Worm (Caenorhabditis elegans) whole organism, L1 larva: ENCODE measurements around the gene F41E7.6.

Source experiments
- F16B12.6 ChIP-seq: fragments of 150-350 bp; optimal IDR thresholded peaks from 2 replicates; lab custom pipeline; 2014; ENCODE audit warnings: missing biosample characterization, missing genetic modification characterization
- aly-2 ChIP-seq: fragments of 150-350 bp; optimal IDR thresholded peaks from 2 replicates; lab custom pipeline; 2014; ENCODE audit warnings: missing biosample characterization, missing genetic modification characterization
- dsc-1 ChIP-seq: sonication (generic microtip); optimal IDR thresholded peaks from 2 replicates; lab custom pipeline; 2016; ENCODE audit warnings: mild to moderate bottlenecking, missing genetic modification characterization, missing compliant biosample characterization
- efl-1 ChIP-seq, 4 experiments: fragments of 150-350 bp; optimal IDR thresholded peaks in 3 of 4; peaks in 1 of 4; 1 replicate in 1 of 4; 2 replicates in 3 of 4; lab custom pipeline; 2014; ENCODE audit warnings: missing biosample characterization in 2 of 4, missing genetic modification characterization in 2 of 4, missing genetic modification reagents in 2 of 4
- egl-13 ChIP-seq: sonication (generic microtip); optimal IDR thresholded peaks from 2 replicates; lab custom pipeline; 2016; ENCODE audit warnings: missing genotype, missing genetic modification reagents, missing genetic modification characterization, missing compliant biosample characterization
- fkh-8 ChIP-seq: sonication (generic microtip); optimal IDR thresholded peaks from 2 replicates; lab custom pipeline; 2016; ENCODE audit warnings: mild to moderate bottlenecking, missing genetic modification characterization, missing compliant biosample characterization
- fos-1 ChIP-seq: fragments of 150-350 bp; optimal IDR thresholded peaks from 2 replicates; lab custom pipeline; 2014; ENCODE audit warnings: missing biosample characterization, missing genetic modification characterization
- grh-1 ChIP-seq: fragments of 200-800 bp; sonication (Bioruptor generic); IDR thresholded peaks from 2 replicates; pipeline ENCODE4 v1.3.6; 2022; ENCODE audit warnings: missing genetic modification reagents, missing genetic modification characterization, missing compliant biosample characterization
- hpl-2 ChIP-seq: fragments of 150-350 bp; optimal IDR thresholded peaks from 2 replicates; lab custom pipeline; 2014; ENCODE audit warnings: missing biosample characterization, missing genetic modification reagents, missing genetic modification characterization
- isw-1 ChIP-seq: fragments of 200-800 bp; sonication (Bioruptor generic); IDR thresholded peaks from 2 replicates; pipeline ENCODE4 v1.3.6; 2022; ENCODE audit warnings: missing genetic modification characterization, missing compliant biosample characterization
- mep-1 ChIP-seq: fragments of 150-350 bp; optimal IDR thresholded peaks from 2 replicates; lab custom pipeline; 2014; ENCODE audit warnings: missing biosample characterization, missing genetic modification characterization
- nhr-11 ChIP-seq: fragments of 150-350 bp; optimal IDR thresholded peaks from 2 replicates; lab custom pipeline; 2014; ENCODE audit warnings: missing biosample characterization, missing genetic modification characterization
- nhr-20 ChIP-seq: sonication (generic microtip); optimal IDR thresholded peaks from 2 replicates; lab custom pipeline; 2016; ENCODE audit warnings: mild to moderate bottlenecking, missing genetic modification characterization, missing compliant biosample characterization
- nhr-237 ChIP-seq: fragments of 150-350 bp; optimal IDR thresholded peaks from 2 replicates; lab custom pipeline; 2014; ENCODE audit warnings: missing biosample characterization, missing genetic modification characterization
- nhr-47 ChIP-seq: sonication (generic microtip); optimal IDR thresholded peaks from 2 replicates; lab custom pipeline; 2016; ENCODE audit warnings: mild to moderate bottlenecking, missing genetic modification characterization, moderate library complexity, missing compliant biosample characterization
- nhr-77 ChIP-seq: fragments of 150-350 bp; optimal IDR thresholded peaks from 2 replicates; lab custom pipeline; 2014; ENCODE audit warnings: missing biosample characterization, missing genetic modification characterization
- nhr-84 ChIP-seq: sonication (generic microtip); optimal IDR thresholded peaks from 2 replicates; lab custom pipeline; 2017; ENCODE audit warnings: missing biosample characterization, missing genetic modification characterization

F41E7.6 gene

ce11 chrX:10262299-10262698, 48.0 kb downstream of the F41E7.6 start:
- TF ChIP-seq hpl-2 (GFP tag; lab: Kevin White, UChicago) = no peak
- no peak for TF ChIP-seq nhr-84 (tag; lab: Kevin White, UChicago)
- no peak for TF ChIP-seq efl-1 (optimal IDR thresholded peaks at IDR 0.05; lab: Kevin White, UChicago)
- TF ChIP-seq efl-1 (GFP tag; optimal IDR thresholded peaks at IDR 0.05 in 1 of 2; lab: Kevin White, UChicago) = peak in 1 of 2 experiments; percentile 52
- TF ChIP-seq nhr-237 (tag; lab: Kevin White, UChicago) = no peak
- no peak for TF ChIP-seq mep-1 (tag; lab: Kevin White, UChicago)
- TF ChIP-seq nhr-11 (tag; lab: Kevin White, UChicago) = no peak
- TF ChIP-seq, all 84 proteins: peak for 1

DNA sequence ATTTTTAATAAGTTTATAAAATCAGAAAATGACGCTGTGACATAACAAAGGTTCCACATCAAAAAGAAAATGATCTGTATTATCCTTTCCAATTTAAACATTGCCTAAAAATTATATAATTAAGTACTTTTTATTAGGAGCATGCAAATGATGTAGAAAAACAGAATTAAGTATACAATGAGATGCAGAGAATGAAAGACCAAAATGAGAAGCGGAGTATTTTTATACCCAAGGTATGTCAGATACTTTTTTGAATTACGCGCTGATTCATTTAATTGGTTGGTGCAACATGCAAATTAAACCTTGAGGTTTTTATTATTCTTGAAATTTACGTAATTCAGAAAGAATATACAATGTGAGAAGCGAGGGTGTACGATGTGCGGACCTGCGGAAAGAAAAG, 50.2 kb downstream of the F41E7.6 start, which contains the start of gene C32A9.1:
TSS of gene C32A9.1 (minus strand) at position 101 of the 400 bp plus-strand sequence.
- TF ChIP-seq dsc-1 (tag; lab: Kevin White, UChicago) (no peak), nhr-47 (no peak), isw-1 (GFP tag; lab: Robert Waterston, UW) (no peak), F16B12.6 (tag; lab: Kevin White, UChicago) (no peak), nhr-77 (no peak), egl-13 (no peak), aly-2 (tag; lab: Kevin White, UChicago) (no peak), nhr-20 (tag; lab: Kevin White, UChicago) (no peak), fkh-8 (tag; lab: Kevin White, UChicago) (no peak), nhr-84 (tag; lab: Kevin White, UChicago) (no peak), hpl-2 (GFP tag; lab: Kevin White, UChicago) (no peak), fos-1 (tag; lab: Kevin White, UChicago) (no peak), nhr-11 (tag; lab: Kevin White, UChicago) (no peak), grh-1 (GFP tag; lab: Robert Waterston, UW) (no peak)
- TF ChIP-seq, all 84 proteins: peak for 0
